Fruit fly (Drosophila melanogaster): ENCODE data around the gene dls.

Gene dls

DNA sequence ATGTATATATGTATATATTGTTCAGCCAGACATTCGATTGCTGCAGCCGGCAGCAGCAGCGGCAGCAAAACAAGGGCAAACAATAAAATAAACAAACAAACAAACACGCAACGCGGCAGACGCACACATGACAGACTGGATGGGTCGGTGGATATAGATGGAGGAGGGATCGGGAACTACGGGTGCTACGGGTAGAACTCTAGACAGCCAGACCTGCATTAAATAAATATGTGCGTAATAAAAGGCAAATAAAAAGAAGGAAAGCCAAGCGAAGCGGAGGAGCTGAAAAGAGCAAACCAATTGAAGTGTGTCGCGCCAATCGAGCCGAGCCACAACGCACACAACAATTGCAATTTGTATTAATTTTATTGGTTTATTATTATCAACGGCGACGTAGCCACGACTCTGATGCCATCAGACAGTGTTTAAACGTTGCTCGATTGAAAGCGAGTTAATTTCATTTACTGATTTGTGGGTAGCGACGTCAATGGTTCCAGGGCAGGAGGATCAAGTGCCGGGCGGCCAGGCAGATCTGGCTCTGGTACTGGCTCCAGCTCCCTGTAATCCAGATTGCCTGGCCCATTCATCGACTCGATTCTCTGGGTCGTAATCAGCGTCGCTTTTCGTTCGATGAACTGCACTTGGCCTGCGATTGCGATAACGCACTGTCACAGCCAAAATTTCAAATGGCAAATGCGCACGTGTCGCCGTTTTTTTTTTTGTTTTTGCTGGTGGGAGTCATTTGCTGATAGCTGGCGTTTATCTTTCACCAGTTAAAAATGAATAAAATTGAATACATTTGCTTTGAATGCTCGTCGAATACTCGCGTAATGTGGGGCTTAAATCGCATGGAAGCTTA, 7.0 kb upstream of the dls start (continued):
- TF ChIP-seq CG10669 (GFP tag; optimal IDR thresholded peaks at IDR 0.05) (peak; percentile 75), CG32006 (GFP tag; optimal IDR thresholded peaks at IDR 0.05) (peak; percentile 52), CG34406 (GFP tag; optimal IDR thresholded peaks at IDR 0.05) (peak; percentile 73), CG4318 (GFP tag; optimal IDR thresholded peaks at IDR 0.05) (no peak), Ets21C (GFP tag; optimal IDR thresholded peaks at IDR 0.05) (no peak), CG8119 (GFP tag; IDR thresholded peaks at IDR 0.05) (peak; percentile 53; the same call in 1 of the 3 replicates), CG31627 (GFP tag; optimal IDR thresholded peaks at IDR 0.05) (no peak), CG9139 (GFP tag; optimal IDR thresholded peaks at IDR 0.05) (peak; percentile 83), Smox (GFP tag; optimal IDR thresholded peaks at IDR 0.05) (peak; percentile 39), CG6163 (GFP tag; IDR thresholded peaks at IDR 0.05) (peak; percentile 77), Lpt (GFP tag; optimal IDR thresholded peaks at IDR 0.05) (peak; percentile 60), Sox15 (GFP tag; optimal IDR thresholded peaks at IDR 0.05) (no peak), acj6 (GFP tag; optimal IDR thresholded peaks at IDR 0.05) (peak; percentile 39), CG8319 (GFP tag; optimal IDR thresholded peaks at IDR 0.05) (peak; percentile 55), CG6276 (GFP tag; optimal IDR thresholded peaks at IDR 0.05) (peak; percentile 81), CG15336 (GFP tag; IDR thresholded peaks at IDR 0.05) (peak; percentile 45; the same call in 1 of the 2 replicates), svp (GFP tag) (peak; percentile 98), CG16779 (tag; optimal IDR thresholded peaks at IDR 0.05) (peak; percentile 47), dac (GFP tag; optimal IDR thresholded peaks at IDR 0.05) (no peak), CG1621 (tag; optimal IDR thresholded peaks at IDR 0.05) (peak; percentile 81), cyc (GFP tag; optimal IDR thresholded peaks at IDR 0.05) (no peak), fd59A (GFP tag; optimal IDR thresholded peaks at IDR 0.05) (peak; percentile 42), ss (GFP tag; optimal IDR thresholded peaks at IDR 0.05) (peak; percentile 88 to 94), CG11762 (GFP tag; optimal IDR thresholded peaks at IDR 0.05; ENCODE audit: insufficient read depth) (peak; percentile 22), salr (GFP tag; optimal IDR thresholded peaks at IDR 0.05) (peak; percentile 27 to 71), fkh (GFP tag; optimal IDR thresholded peaks at IDR 0.05) (peak; percentile 53), Blimp-1 (GFP tag; optimal IDR thresholded peaks at IDR 0.05) (peak; percentile 37), Sox102F (GFP tag; optimal IDR thresholded peaks at IDR 0.05) (peak; percentile 62), Hr39 (GFP tag; optimal IDR thresholded peaks at IDR 0.05) (no peak)

DNA sequence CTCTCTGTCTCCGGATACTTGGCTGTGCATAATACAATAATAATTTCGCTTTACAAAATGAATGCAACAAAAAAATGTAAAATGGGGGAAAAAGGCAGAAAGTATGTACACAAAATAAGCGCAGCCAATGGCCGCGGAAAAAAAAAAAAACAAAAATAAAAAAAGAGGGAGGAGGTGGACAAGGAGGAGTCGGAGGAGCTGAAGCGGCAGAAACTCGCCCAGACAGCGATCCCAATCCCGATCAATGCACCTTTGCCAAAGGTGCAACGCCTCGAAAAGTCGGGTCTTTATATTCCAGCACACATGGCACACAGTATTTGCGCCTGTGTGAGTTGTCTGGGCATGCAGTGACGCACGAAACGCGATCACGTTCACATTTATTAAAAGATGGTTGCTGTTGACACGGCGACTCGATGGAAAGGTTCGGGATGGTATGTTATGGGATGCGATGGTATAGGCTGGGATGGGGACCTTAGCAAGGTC, 5.6 kb upstream of the dls start:
- TF ChIP-seq CG31627 (GFP tag; optimal IDR thresholded peaks at IDR 0.05) (no peak), CG16779 (tag; optimal IDR thresholded peaks at IDR 0.05) (peak; percentile 43), fd85E (GFP tag; optimal IDR thresholded peaks at IDR 0.05) (peak; percentile 38), ss (GFP tag; optimal IDR thresholded peaks at IDR 0.05) (peak; percentile 71 to 80), achi (GFP tag; optimal IDR thresholded peaks at IDR 0.05) (peak; percentile 9), Ets21C (GFP tag; optimal IDR thresholded peaks at IDR 0.05) (no peak), esn (GFP tag; optimal IDR thresholded peaks at IDR 0.05) (peak; percentile 60), Hr4 (GFP tag; optimal IDR thresholded peaks at IDR 0.05) (no peak), CG6854 (GFP tag; optimal IDR thresholded peaks at IDR 0.05) (peak; percentile 88), Eip93F (GFP tag; optimal IDR thresholded peaks at IDR 0.05) (peak; percentile 88), Sox14 (GFP tag; optimal IDR thresholded peaks at IDR 0.05) (peak; percentile 73), Gug (GFP tag; IDR thresholded peaks at IDR 0.05) (0 out of 2 replicates have a peak, but pooled peaks have one; percentile 16), CG11902 (GFP tag; optimal IDR thresholded peaks at IDR 0.05) (no peak), pdm3 (GFP tag; optimal IDR thresholded peaks at IDR 0.05) (peak; percentile 25), CG1621 (tag; optimal IDR thresholded peaks at IDR 0.05) (peak; percentile 31), salr (GFP tag; optimal IDR thresholded peaks at IDR 0.05) (no peak), CG10669 (GFP tag; optimal IDR thresholded peaks at IDR 0.05) (peak; percentile 16), CG6808 (GFP tag; optimal IDR thresholded peaks at IDR 0.05) (peak; percentile 62), Blimp-1 (GFP tag; optimal IDR thresholded peaks at IDR 0.05) (peak; percentile 73), dsx (GFP tag; optimal IDR thresholded peaks at IDR 0.05; ENCODE audit: poor library complexity, severe bottlenecking) (no peak), topi (GFP tag; optimal IDR thresholded peaks at IDR 0.05) (peak; percentile 53), fkh (GFP tag; optimal IDR thresholded peaks at IDR 0.05) (no peak), Smox (GFP tag; optimal IDR thresholded peaks at IDR 0.05) (peak; percentile 60), CG10631 (GFP tag; optimal IDR thresholded peaks at IDR 0.05) (peak; percentile 9), CG8632 (GFP tag; optimal IDR thresholded peaks at IDR 0.05) (peak; percentile 11), CG3919 (GFP tag; optimal IDR thresholded peaks at IDR 0.05) (peak; percentile 40), Eip75B (GFP tag; optimal IDR thresholded peaks at IDR 0.05) (peak; percentile 66), svp (GFP tag) (peak; percentile 97), CG6276 (GFP tag; optimal IDR thresholded peaks at IDR 0.05) (no peak), Met (GFP tag; optimal IDR thresholded peaks at IDR 0.05) (peak; percentile 87)
